Fruit fly (Drosophila melanogaster): ENCODE results near the gene CG14253.

CG14253 gene

DNA sequence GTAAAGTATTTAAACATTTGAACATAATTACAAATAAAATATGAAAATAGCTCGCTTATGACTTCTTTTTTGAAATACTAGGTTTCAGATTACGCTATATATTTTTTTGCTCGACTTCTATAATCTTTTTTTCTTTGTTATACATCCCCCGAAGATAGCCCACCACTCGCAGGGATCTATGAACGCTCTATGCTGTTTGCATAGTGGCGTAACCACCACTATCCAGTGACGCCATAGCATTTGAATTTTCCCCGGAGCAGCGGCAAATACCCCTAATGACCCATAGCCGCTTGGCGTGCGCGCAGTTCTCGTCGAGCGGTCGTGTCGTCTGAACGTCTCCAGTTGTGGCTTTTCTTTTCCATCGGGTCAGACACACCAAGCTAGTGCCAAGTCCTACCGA, at the start of gene CG14253, which contains the start of gene CG46313:
Gene CG14253, plus strand, starts transcription at position 301 of the 400 bp plus-strand sequence.
Gene CG46313, plus strand, starts transcription at position 301 of the 400 bp plus-strand sequence.
- TF ChIP-seq cic (GFP tag; optimal IDR thresholded peaks at IDR 0.05) (no peak), tj (GFP tag; optimal IDR thresholded peaks at IDR 0.05) (no peak), toe (GFP tag; optimal IDR thresholded peaks at IDR 0.05) (no peak), ovo (GFP tag; optimal IDR thresholded peaks at IDR 0.05) (no peak), CG7045 (GFP tag; optimal IDR thresholded peaks at IDR 0.05) (no peak), bab1 (GFP tag; optimal IDR thresholded peaks at IDR 0.05) (no peak), Hr96 (GFP tag; optimal IDR thresholded peaks at IDR 0.05) (no peak), pad (GFP tag; optimal IDR thresholded peaks at IDR 0.05) (no peak)

DNA sequence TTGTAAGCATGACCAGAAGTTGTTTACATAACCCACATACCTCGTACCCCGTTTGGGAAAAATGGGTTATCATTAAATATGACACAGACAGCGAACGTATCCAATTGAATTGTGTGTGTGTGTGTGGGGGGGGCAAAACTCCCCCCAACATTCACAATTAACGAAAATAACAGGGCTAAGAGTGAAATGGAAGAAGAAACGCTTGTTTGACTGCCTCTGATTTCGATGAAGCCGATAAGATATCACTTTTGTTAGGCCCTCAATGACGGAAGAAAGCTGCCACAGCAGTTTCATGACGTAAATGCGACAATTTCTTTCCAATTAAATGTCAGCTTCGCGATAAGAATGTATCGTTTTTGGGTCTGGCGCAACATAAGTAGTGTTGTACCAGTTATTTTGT, 44.5 kb upstream of the CG14253 start:
- TF ChIP-seq CG1620 (GFP tag; optimal IDR thresholded peaks at IDR 0.05) (no peak), CG7045 (GFP tag; optimal IDR thresholded peaks at IDR 0.05) (no peak), CG14711 (tag; optimal IDR thresholded peaks at IDR 0.05) (no peak), cnc (optimal IDR thresholded peaks at IDR 0.05) (no peak), Crg-1 (GFP tag; optimal IDR thresholded peaks at IDR 0.05) (no peak), toe (GFP tag; optimal IDR thresholded peaks at IDR 0.05) (no peak), CG5204 (GFP tag; optimal IDR thresholded peaks at IDR 0.05) (no peak), ovo (GFP tag; optimal IDR thresholded peaks at IDR 0.05) (no peak), CG11617 (GFP tag; optimal IDR thresholded peaks at IDR 0.05) (no peak), kay (GFP tag; ENCODE audit: borderline replicate concordance) (no peak), CG12768 (GFP tag; optimal IDR thresholded peaks at IDR 0.05) (no peak), cic (GFP tag; optimal IDR thresholded peaks at IDR 0.05) (no peak), tj (GFP tag; optimal IDR thresholded peaks at IDR 0.05) (no peak), bab1 (GFP tag; optimal IDR thresholded peaks at IDR 0.05) (no peak), Hr96 (GFP tag; optimal IDR thresholded peaks at IDR 0.05) (no peak), CG33017 (tag; optimal IDR thresholded peaks at IDR 0.05) (no peak)

DNA sequence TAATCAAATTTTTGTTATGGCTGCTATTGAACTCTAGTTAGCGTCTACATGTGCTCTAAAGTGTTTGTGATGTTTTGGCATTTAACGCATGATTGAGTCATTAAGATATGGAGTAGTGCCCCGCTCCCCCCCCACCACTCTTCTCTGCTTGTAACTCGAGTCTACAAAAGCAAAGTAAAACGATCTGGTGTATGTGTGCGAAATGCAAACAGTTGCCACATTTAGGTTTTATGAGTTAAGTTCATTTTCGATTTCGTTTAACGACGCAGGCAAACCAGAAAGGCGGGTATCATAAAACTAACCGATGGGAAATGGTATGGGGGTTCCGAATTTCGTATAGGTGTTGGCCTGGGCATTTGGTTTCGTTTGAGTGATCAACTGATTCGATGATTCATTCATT, 43.8 kb upstream of the CG14253 start:
- TF ChIP-seq Clk (GFP tag; optimal IDR thresholded peaks at IDR 0.05) (no peak), CG12768 (GFP tag; optimal IDR thresholded peaks at IDR 0.05) (no peak), CG7101 (tag; optimal IDR thresholded peaks at IDR 0.05) (no peak), CG1620 (GFP tag; optimal IDR thresholded peaks at IDR 0.05) (no peak), ovo (GFP tag; optimal IDR thresholded peaks at IDR 0.05) (no peak), CG33017 (tag; optimal IDR thresholded peaks at IDR 0.05) (no peak)

DNA sequence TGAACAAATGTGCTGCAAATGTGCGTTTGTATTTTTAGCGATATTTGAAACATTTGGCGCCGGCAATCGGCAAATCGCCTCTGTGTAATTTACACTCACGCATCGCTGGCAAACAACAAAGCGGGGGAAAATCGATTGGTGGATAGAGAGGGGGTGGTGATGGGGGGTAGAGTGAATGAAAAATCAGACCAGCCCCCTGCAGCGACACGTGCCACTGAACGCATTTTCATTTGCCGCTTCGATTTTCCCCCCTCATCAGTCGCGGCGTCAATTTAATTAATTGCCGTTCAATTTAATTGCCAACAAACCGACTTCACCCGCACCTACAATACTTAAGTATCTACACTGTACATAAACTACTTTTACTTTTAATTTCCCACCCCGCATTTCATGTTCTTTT, 42.9 kb upstream of the CG14253 start:
- no peak for TF ChIP-seq CG12768 (GFP tag; optimal IDR thresholded peaks at IDR 0.05)
- no peak for TF ChIP-seq CG5204 (GFP tag; optimal IDR thresholded peaks at IDR 0.05)
- no peak for TF ChIP-seq Crg-1 (GFP tag; optimal IDR thresholded peaks at IDR 0.05)
- TF ChIP-seq bab1 (GFP tag; optimal IDR thresholded peaks at IDR 0.05), result no peak

DNA sequence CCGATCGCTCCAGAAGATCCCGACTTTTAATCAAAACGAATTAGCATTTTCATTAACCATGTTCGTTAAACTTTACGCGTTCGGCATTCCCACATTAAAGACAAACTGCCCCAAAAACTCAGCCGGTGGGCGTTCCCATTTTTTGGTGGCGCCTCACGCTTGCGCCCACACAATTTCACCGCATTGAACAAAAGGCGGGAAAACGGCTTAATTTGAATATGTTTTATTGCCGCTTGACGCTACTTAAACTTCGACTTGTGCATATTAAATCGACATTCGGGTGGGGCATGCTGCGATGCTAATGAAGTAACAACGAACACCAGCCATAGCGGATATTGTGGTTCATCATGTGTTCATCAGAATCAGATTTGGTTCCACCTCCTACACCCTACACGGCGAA, 41.8 kb upstream of the CG14253 start:
- no peak for TF ChIP-seq Hr96 (GFP tag; optimal IDR thresholded peaks at IDR 0.05)
- no peak for TF ChIP-seq CG7045 (GFP tag; optimal IDR thresholded peaks at IDR 0.05)
- no peak for TF ChIP-seq Mnt (GFP tag; optimal IDR thresholded peaks at IDR 0.05)
- TF ChIP-seq Crg-1 (GFP tag; optimal IDR thresholded peaks at IDR 0.05), result no peak
- no peak for TF ChIP-seq CG14711 (tag; optimal IDR thresholded peaks at IDR 0.05)
- no peak for TF ChIP-seq bab1 (GFP tag; optimal IDR thresholded peaks at IDR 0.05)

DNA sequence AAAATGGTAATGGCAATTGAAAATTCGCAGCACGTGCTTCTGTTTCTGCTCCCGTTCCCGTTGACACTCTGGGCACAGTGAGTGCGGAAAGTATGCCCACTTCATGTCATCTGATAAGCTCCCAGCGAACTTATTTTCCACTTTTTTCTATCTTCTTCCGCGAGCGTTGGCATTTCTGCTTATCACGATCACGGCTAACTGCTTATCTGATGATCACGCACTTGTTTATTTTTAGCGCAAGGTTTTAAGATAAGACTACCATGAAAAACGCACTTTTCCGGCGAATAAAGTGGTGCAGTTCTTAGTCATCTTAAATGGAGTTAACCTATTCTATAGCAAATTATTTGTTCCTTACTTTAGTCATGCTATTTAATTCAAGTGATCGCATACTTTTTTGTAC, 40.9 kb upstream of the CG14253 start:
- TF ChIP-seq CG5204 (GFP tag; optimal IDR thresholded peaks at IDR 0.05) (peak; percentile 40), ovo (GFP tag; optimal IDR thresholded peaks at IDR 0.05) (no peak), Clk (GFP tag; optimal IDR thresholded peaks at IDR 0.05) (no peak), CG14711 (tag; optimal IDR thresholded peaks at IDR 0.05) (no peak), toe (GFP tag; optimal IDR thresholded peaks at IDR 0.05) (no peak), tj (GFP tag; optimal IDR thresholded peaks at IDR 0.05) (no peak), Mnt (GFP tag; optimal IDR thresholded peaks at IDR 0.05) (no peak), Hr96 (GFP tag; optimal IDR thresholded peaks at IDR 0.05) (no peak)

DNA sequence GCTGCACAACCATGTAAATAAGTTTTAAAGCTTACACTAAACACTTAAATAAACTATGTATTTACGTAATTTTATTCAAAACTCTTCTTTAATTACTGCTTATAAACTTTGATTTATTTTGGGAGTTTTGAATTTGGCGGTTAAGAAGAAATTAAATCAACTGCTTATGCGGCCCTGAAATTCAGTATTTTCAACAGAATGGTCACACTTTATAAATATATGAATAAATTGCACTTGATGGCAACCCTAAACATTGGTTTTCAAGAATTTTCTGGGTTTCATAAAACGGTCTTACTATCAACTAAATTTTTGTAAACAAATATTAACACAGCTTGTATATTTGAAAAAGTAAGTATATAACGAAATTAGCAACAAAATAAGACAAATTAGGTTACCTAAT, 33.1 kb upstream of the CG14253 start, which contains the start of gene CG14252:
Gene CG14252, plus strand, starts transcription at position 302 of the 400 bp plus-strand sequence.
- TF ChIP-seq CG7045 (GFP tag; optimal IDR thresholded peaks at IDR 0.05) (no peak), Crg-1 (GFP tag; optimal IDR thresholded peaks at IDR 0.05) (no peak), bab1 (GFP tag; optimal IDR thresholded peaks at IDR 0.05) (peak; percentile 64), CG7101 (tag; optimal IDR thresholded peaks at IDR 0.05) (peak; percentile 18), CG1620 (GFP tag; optimal IDR thresholded peaks at IDR 0.05) (no peak), toe (GFP tag; optimal IDR thresholded peaks at IDR 0.05) (no peak), pad (GFP tag; optimal IDR thresholded peaks at IDR 0.05) (no peak), cic (GFP tag; optimal IDR thresholded peaks at IDR 0.05) (peak; percentile 16), kay (GFP tag; ENCODE audit: borderline replicate concordance) (peak; percentile 84), CG14711 (tag; optimal IDR thresholded peaks at IDR 0.05) (peak; percentile 98), CG5204 (GFP tag; optimal IDR thresholded peaks at IDR 0.05) (no peak)

Data from whole organism, adult.